Fruit fly (Drosophila melanogaster) whole organism: ENCODE results near the gene CG15814.

Experiments used
- CG8478 ChIP-seq: fragments of >200 bp; optimal IDR thresholded peaks from 2 replicates; lab custom pipeline; 2018; ENCODE audit warnings: inconsistent platforms
- Dll ChIP-seq: fragments of >200 bp; optimal IDR thresholded peaks from 2 replicates; lab custom pipeline; 2017
- pan ChIP-seq: fragments of >200 bp; optimal IDR thresholded peaks from 2 replicates; lab custom pipeline; 2017
- psq ChIP-seq: fragments of >200 bp; optimal IDR thresholded peaks from 2 replicates; lab custom pipeline; 2017
- usp ChIP-seq: fragments of >200 bp; optimal IDR thresholded peaks from 2 replicates; lab custom pipeline; 2017; ENCODE audit warnings: missing biosample characterization, missing genetic modification characterization, mixed read lengths

dm6 chrX:17886107-17886448 lies 35.9 kb upstream of the CG15814 start:
- TF ChIP-seq usp (GFP tag; lab: Kevin White, UChicago): no peak
- TF ChIP-seq CG8478 (lab: Kevin White, UChicago): no peak
- TF ChIP-seq Dll (lab: Kevin White, UChicago): no peak
- no peak for TF ChIP-seq psq (lab: Kevin White, UChicago)
- TF ChIP-seq pan (lab: Kevin White, UChicago): no peak
